Fruit fly (Drosophila melanogaster) whole organism: ENCODE measurements around the gene CG16985.
A peak's percentile ranks its signal among the peaks of the same experiment; 100 is the strongest.

Experiments used
- CG8478 ChIP-seq: fragments of >200 bp; optimal IDR thresholded peaks from 2 replicates; lab custom pipeline; 2018; ENCODE audit warnings: inconsistent platforms
- EcR ChIP-seq, 2 experiments: fragments of >200 bp; optimal IDR thresholded peaks; 2 replicates each; lab custom pipeline; 2017; ENCODE audit warnings: missing biosample characterization in 2 of 2, missing genetic modification characterization in 2 of 2, missing genetic modification reagents in 2 of 2

- TF ChIP-seq EcR (GFP tag; optimal IDR thresholded peaks at IDR 0.05; lab: Kevin White, UChicago): peak in 1 of 2 experiments; percentile 60
- no peak for TF ChIP-seq CG8478
Measured at dm6 chr3L:2583537-2583870, 15.6 kb upstream of the CG16985 start.
